Fruit fly (Drosophila melanogaster): ENCODE measurements around the gene CG14053.

CG14053 gene

DNA sequence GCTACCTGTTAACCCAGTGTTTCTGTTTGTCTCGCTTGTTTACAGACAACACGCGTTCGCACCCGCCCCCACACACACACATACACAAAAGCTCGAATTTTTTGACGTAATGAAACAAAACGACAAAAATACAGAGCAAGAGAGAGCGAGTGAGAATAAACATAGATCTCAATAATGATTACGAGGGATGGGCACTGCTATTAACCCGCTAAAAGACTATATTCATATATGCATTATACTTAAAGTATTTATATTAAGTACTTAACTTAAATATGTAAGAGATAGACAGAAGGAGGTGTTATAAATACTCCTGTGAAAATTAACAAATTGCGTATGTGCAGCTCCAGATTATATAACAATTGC lies 51.9 kb downstream of the CG14053 start (continued):
- TF ChIP-seq cg (GFP tag; optimal IDR thresholded peaks at IDR 0.05) (peak; percentile 62), CG12744 (GFP tag; optimal IDR thresholded peaks at IDR 0.05) (no peak), CG7271 (tag; optimal IDR thresholded peaks at IDR 0.05) (no peak), CG6765 (GFP tag; optimal IDR thresholded peaks at IDR 0.05) (peak; percentile 30), CG32772 (GFP tag; IDR thresholded peaks at IDR 0.05) (no peak), bsh (GFP tag; optimal IDR thresholded peaks at IDR 0.05) (peak in 1 of 2 experiments; percentile 46), CG2129 (GFP tag; IDR thresholded peaks at IDR 0.05; ENCODE audit: partially characterized antibody) (no peak), CG15011 (GFP tag; optimal IDR thresholded peaks at IDR 0.05) (peak; percentile 38), CG12299 (tag; optimal IDR thresholded peaks at IDR 0.05) (no peak), luna (GFP tag; optimal IDR thresholded peaks at IDR 0.05) (no peak), aop (GFP tag; IDR thresholded peaks at IDR 0.05) (no peak), CG31365 (tag; optimal IDR thresholded peaks at IDR 0.05) (peak; percentile 53), trem (tag; optimal IDR thresholded peaks at IDR 0.05) (no peak), zen (tag; optimal IDR thresholded peaks at IDR 0.05) (no peak), CG14014 (GFP tag; IDR thresholded peaks at IDR 0.05) (peak; percentile 44; the same call in 1 of the 2 replicates), seq (GFP tag; IDR thresholded peaks at IDR 0.05) (peak; percentile 48; the same call in 1 of the 2 replicates), sr (GFP tag; IDR thresholded peaks at IDR 0.05) (peak; percentile 79; the same call in 1 of the 3 replicates), CG1529 (GFP tag; optimal IDR thresholded peaks at IDR 0.05) (peak; percentile 57), scrt (GFP tag; optimal IDR thresholded peaks at IDR 0.05) (no peak), Ravus (GFP tag; IDR thresholded peaks at IDR 0.05) (no peak), knrl (GFP tag; IDR thresholded peaks at IDR 0.05; ENCODE audit: partially characterized antibody) (no peak), CG3995 (GFP tag; optimal IDR thresholded peaks at IDR 0.05) (peak; percentile 18), Dll (GFP tag; IDR thresholded peaks at IDR 0.05; ENCODE audit: partially characterized antibody) (no peak), ato (GFP tag; IDR thresholded peaks at IDR 0.05; ENCODE audit: partially characterized antibody) (no peak), Bgb (GFP tag; IDR thresholded peaks at IDR 0.05; ENCODE audit: partially characterized antibody) (no peak), MBD-R2 (GFP tag; IDR thresholded peaks at IDR 0.05) (peak; percentile 16; the same call in 1 of the 2 replicates), schlank (tag; optimal IDR thresholded peaks at IDR 0.05) (peak; percentile 65), NFAT (GFP tag; IDR thresholded peaks at IDR 0.05) (peak; percentile 37; the same call in 1 of the 2 replicates), CG7745 (tag; optimal IDR thresholded peaks at IDR 0.05) (no peak), tap (tag; optimal IDR thresholded peaks at IDR 0.05) (peak; percentile 33), Camta (GFP tag; optimal IDR thresholded peaks at IDR 0.05) (peak; percentile 23), ase (GFP tag; IDR thresholded peaks at IDR 0.05) (no peak; the same call in 2 of the 3 replicates), ro (GFP tag; IDR thresholded peaks at IDR 0.05) (no peak), disco-r (GFP tag; optimal IDR thresholded peaks at IDR 0.05) (no peak), Lhr (GFP tag; optimal IDR thresholded peaks at IDR 0.05) (no peak), odd (GFP tag; optimal IDR thresholded peaks at IDR 0.05) (peak; percentile 71), bcd (GFP tag; optimal IDR thresholded peaks at IDR 0.05) (peak; percentile 11), klu (GFP tag; IDR thresholded peaks at IDR 0.05) (no peak), CG2875 (GFP tag; optimal IDR thresholded peaks at IDR 0.05) (peak; percentile 68), dati (GFP tag; IDR thresholded peaks at IDR 0.05) (no peak), CG10543 (GFP tag; optimal IDR thresholded peaks at IDR 0.05) (peak; percentile 73), gem (tag; optimal IDR thresholded peaks at IDR 0.05) (peak; percentile 55), CG14860 (GFP tag; IDR thresholded peaks at IDR 0.05; ENCODE audit: partially characterized antibody) (no peak), CG9797 (GFP tag; optimal IDR thresholded peaks at IDR 0.05) (no peak), CG10366 (GFP tag; IDR thresholded peaks at IDR 0.05) (no peak), mam (GFP tag; optimal IDR thresholded peaks at IDR 0.05) (no peak), CG12236 (GFP tag; optimal IDR thresholded peaks at IDR 0.05) (no peak), CG8944 (GFP tag; optimal IDR thresholded peaks at IDR 0.05) (no peak), esg (GFP tag; conservative IDR thresholded peaks at IDR 0.05) (no peak), Hr51 (GFP tag; optimal IDR thresholded peaks at IDR 0.05) (peak; percentile 46 to 57), Spps (tag; optimal IDR thresholded peaks at IDR 0.05) (no peak)
